Worm (Caenorhabditis elegans): ENCODE results near the gene F18A1.1.
A peak's percentile ranks its signal among the peaks of the same experiment; 100 is the strongest.

The F18A1.1 gene

ce11 chrII:7716112-7716511, 31.4 kb downstream of the F18A1.1 start:
- TF ChIP-seq C34F6.9 (tag; optimal IDR thresholded peaks at IDR 0.05): peak; percentile 6
- TF ChIP-seq F13H6.1 (tag; optimal IDR thresholded peaks at IDR 0.05): peak; percentile 36
- peak; percentile 39 for TF ChIP-seq sma-9 (GFP tag; optimal IDR thresholded peaks at IDR 0.05)
- no peak for TF ChIP-seq sma-9 (tag; optimal IDR thresholded peaks at IDR 0.05)
- TF ChIP-seq elt-1 (tag; optimal IDR thresholded peaks at IDR 0.05): no peak
- TF ChIP-seq lsy-2 (tag; optimal IDR thresholded peaks at IDR 0.05): peak in 1 of 2 experiments; percentile 15

DNA sequence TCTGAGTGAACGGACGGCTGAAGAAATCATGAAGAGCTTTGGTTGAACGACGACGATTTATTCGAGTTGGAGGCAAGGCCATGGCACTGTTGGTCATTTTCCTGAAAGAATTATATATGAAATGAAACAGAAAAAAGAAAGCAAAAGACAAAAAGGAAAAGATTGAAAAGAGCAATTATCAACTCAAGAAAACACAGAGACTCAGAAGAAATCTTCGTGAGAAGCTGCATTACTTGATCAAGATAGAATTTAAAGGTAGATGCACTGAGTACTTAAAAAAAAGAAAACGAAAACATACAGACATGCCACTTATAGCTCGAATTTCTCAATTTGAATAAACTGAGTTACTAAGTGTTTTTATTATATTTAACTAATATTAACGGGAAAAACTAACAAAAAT, 33.8 kb downstream of the F18A1.1 start, which contains the start of gene cpna-5:
Gene cpna-5 (minus strand): TSS at position 101 of the 400 bp plus-strand sequence.
- TF ChIP-seq nhr-25 (tag; optimal IDR thresholded peaks at IDR 0.05) (no peak), fos-1 (tag; optimal IDR thresholded peaks at IDR 0.05) (no peak), C34F6.9 (tag; optimal IDR thresholded peaks at IDR 0.05) (no peak)

ce11 chrII:7719039-7719438, 34.4 kb downstream of the F18A1.1 start:
- TF ChIP-seq elt-3 (tag; optimal IDR thresholded peaks at IDR 0.05) (no peak), gmeb-1 (tag; optimal IDR thresholded peaks at IDR 0.05) (no peak), nhr-6 (tag; optimal IDR thresholded peaks at IDR 0.05) (no peak), skn-1 (tag; optimal IDR thresholded peaks at IDR 0.05) (no peak), dmd-4 (tag; optimal IDR thresholded peaks at IDR 0.05) (no peak), lsy-2 (tag; optimal IDR thresholded peaks at IDR 0.05) (no peak), blmp-1 (tag; optimal IDR thresholded peaks at IDR 0.05; ENCODE audit: insufficient read depth) (no peak), zag-1 (tag; optimal IDR thresholded peaks at IDR 0.05) (no peak), fos-1 (tag; optimal IDR thresholded peaks at IDR 0.05) (no peak), nhr-237 (tag; optimal IDR thresholded peaks at IDR 0.05) (no peak), aly-2 (tag; optimal IDR thresholded peaks at IDR 0.05) (no peak), nhr-129 (tag; optimal IDR thresholded peaks at IDR 0.05) (no peak), mdl-1 (tag; optimal IDR thresholded peaks at IDR 0.05) (no peak), nhr-25 (tag; optimal IDR thresholded peaks at IDR 0.05) (no peak), unc-62 (GFP tag; optimal IDR thresholded peaks at IDR 0.05) (no peak), alr-1 (tag; optimal IDR thresholded peaks at IDR 0.05) (no peak), mab-5 (tag; optimal IDR thresholded peaks at IDR 0.05) (no peak), ztf-4 (tag; optimal IDR thresholded peaks at IDR 0.05) (no peak), ama-1 (optimal IDR thresholded peaks at IDR 0.05) (no peak), ceh-82 (tag; optimal IDR thresholded peaks at IDR 0.05) (no peak)

DNA sequence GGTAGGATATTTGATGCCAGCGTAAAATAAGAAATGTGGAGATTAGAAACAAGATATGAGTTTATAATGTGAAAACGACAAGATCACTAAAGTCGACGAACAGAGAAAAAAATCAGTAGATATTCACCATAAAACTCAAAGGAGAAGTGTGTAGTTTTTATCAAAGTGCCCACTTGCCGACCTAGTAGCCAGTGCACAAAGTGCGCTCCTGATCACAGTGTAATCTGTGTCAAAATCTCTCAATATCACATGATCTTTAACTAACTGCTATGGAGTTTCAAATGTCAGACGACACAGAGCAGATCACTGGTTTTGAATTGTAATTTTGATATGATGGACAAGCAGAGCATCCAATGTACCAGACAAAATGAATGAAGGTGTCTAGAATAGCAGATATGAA, 35.8 kb downstream of the F18A1.1 start:
- TF ChIP-seq peb-1 (tag; optimal IDR thresholded peaks at IDR 0.05) (no peak), nhr-129 (tag; optimal IDR thresholded peaks at IDR 0.05) (peak; percentile 29)

- TF ChIP-seq ZK546.5 (tag; optimal IDR thresholded peaks at IDR 0.05) (no peak), nhr-237 (tag; optimal IDR thresholded peaks at IDR 0.05) (no peak), C34F6.9 (tag; optimal IDR thresholded peaks at IDR 0.05) (peak; percentile 10), mab-5 (tag; optimal IDR thresholded peaks at IDR 0.05) (no peak), zag-1 (tag; optimal IDR thresholded peaks at IDR 0.05) (no peak), Y55F3AM.14 (GFP tag; optimal IDR thresholded peaks at IDR 0.05) (no peak), sem-4 (tag; optimal IDR thresholded peaks at IDR 0.05) (no peak), ama-1 (optimal IDR thresholded peaks at IDR 0.05) (no peak), blmp-1 (tag; optimal IDR thresholded peaks at IDR 0.05; ENCODE audit: insufficient read depth) (no peak), nhr-129 (tag; optimal IDR thresholded peaks at IDR 0.05) (peak; percentile 62), sma-9 (GFP tag; optimal IDR thresholded peaks at IDR 0.05) (peak; percentile 0), sma-9 (tag; optimal IDR thresholded peaks at IDR 0.05) (no peak), F13H6.1 (tag; optimal IDR thresholded peaks at IDR 0.05) (peak; percentile 77), lin-39 (tag; optimal IDR thresholded peaks at IDR 0.05) (no peak), skn-1 (tag; optimal IDR thresholded peaks at IDR 0.05) (no peak), nhr-77 (tag; optimal IDR thresholded peaks at IDR 0.05) (no peak), lin-13 (GFP tag; optimal IDR thresholded peaks at IDR 0.05) (no peak)
Measured at ce11 chrII:7722784-7723183, 38.1 kb downstream of the F18A1.1 start.

ce11 chrII:7724603-7725002, 39.9 kb downstream of the F18A1.1 start, which contains the start of gene cpna-2:
cpna-2 (plus strand) TSS chrII:7724903.
- no peak for TF ChIP-seq lsy-2 (tag; optimal IDR thresholded peaks at IDR 0.05)
- TF ChIP-seq nhr-129 (tag; optimal IDR thresholded peaks at IDR 0.05): no peak
- no peak for TF ChIP-seq mbf-1 (tag; optimal IDR thresholded peaks at IDR 0.05)
- no peak for TF ChIP-seq nhr-12 (tag; optimal IDR thresholded peaks at IDR 0.05)
- no peak for TF ChIP-seq skn-1 (tag; optimal IDR thresholded peaks at IDR 0.05)
- TF ChIP-seq lin-39 (tag; optimal IDR thresholded peaks at IDR 0.05): no peak
- TF ChIP-seq unc-55 (GFP tag; optimal IDR thresholded peaks at IDR 0.05): no peak
- no peak for TF ChIP-seq ztf-4 (tag; optimal IDR thresholded peaks at IDR 0.05)
- no peak for TF ChIP-seq alr-1 (tag; optimal IDR thresholded peaks at IDR 0.05)
